Fruit fly (Drosophila melanogaster): ENCODE results near the gene Sgs8.

Gene Sgs8

DNA sequence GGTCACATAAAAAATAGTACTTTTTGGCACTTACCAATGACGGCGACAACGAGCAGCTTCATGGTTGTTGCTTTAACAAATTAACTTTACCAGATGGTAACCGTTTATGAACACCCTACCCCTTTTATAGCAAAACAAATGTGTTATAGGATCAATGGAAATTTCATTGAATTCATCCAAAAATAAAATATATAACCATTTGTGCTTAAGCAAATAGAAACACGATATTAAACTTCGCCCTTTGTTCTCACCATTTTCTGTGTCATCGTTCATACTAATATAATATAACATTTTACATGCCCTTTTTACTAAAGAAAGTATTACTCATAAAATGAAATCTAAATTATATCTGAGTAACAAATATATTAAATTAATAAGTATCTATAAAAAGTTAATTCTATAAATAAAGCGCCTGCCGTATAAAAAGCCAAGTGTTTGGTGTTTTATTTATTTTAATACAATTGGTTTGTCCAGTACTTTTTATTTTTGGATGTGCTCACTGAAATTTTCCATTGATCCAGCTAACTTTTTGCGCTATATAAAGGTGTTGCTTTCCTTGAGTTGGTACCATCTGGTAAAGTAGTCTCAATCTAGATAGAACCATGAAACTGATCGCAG, at the start of gene Sgs8, which contains the start of gene Sgs7:
TSS of gene Sgs8 (minus strand) at position 101 of the 618 bp plus-strand sequence.
TSS of gene Sgs7 (plus strand) at position 568 of the 618 bp plus-strand sequence.
- TF ChIP-seq noc (tag; optimal IDR thresholded peaks at IDR 0.05), result no peak

DNA sequence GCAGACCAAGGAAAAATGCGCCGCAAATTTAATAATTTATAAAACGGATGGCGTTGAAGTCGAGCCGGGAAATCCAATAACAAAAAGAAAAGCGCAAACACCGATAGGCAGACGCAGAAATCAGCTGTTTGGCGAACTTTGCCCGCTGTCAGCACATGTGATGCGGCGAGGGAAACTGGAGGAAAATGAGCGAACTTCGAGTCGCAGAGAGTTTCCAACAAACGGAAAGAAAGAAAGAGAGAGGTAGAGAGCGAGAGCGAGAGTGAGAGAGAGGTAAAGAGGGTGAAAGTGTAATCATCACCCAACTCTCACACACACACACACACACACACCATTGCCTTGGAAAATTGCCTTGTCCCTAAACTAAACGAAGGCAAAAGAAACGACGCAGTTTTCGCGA, 48.0 kb upstream of the Sgs8 start:
- TF ChIP-seq noc (tag; optimal IDR thresholded peaks at IDR 0.05), result no peak

dm6 chr3L:11556637-11557036, 47.4 kb upstream of the Sgs8 start:
- TF ChIP-seq noc (tag; optimal IDR thresholded peaks at IDR 0.05), result peak; percentile 41

dm6 chr3L:11555662-11556460, 46.7 kb upstream of the Sgs8 start:
- peak; percentile 47 for TF ChIP-seq noc (tag; optimal IDR thresholded peaks at IDR 0.05)

dm6 chr3L:11554796-11555195, 45.6 kb upstream of the Sgs8 start:
- TF ChIP-seq noc (tag; optimal IDR thresholded peaks at IDR 0.05), result no peak

DNA sequence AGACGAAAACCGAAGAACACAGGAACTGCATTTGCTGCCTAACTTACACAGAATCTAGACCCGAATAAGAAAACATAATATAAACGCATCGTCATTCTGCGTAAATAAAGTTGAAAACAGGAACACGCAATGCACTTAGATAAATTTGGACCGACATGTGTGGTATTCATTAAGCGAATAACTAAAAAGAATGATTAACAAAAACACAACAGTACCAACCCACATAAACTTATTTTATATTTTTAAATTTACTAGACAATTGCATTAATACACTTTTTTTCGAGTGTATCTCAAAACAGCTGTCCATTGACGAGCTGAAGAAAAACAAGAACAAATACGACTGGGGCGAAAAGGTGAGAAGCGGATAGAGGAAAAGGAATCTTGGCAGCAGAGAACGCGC, 45.1 kb upstream of the Sgs8 start:
- no peak for TF ChIP-seq noc (tag; optimal IDR thresholded peaks at IDR 0.05)

DNA sequence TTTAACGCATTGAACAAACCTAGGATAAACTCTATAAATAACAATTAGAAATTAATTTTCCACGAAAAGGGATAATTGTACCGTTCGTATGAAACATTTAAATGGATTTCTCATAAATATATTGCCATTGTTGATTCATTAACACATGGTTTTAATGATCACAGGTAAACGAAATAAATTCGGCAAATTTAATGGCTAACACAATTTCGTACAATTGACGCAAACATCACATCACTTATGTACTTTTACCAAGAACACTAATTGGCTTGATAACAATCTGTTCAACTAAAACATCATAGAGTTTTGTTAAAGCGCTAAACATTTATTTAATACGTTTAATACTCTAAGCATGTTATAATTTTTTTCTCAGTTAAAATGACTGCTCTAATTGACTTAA, 44.5 kb upstream of the Sgs8 start:
- no peak for TF ChIP-seq noc (tag; optimal IDR thresholded peaks at IDR 0.05)

dm6 chr3L:11552996-11553671, 43.9 kb upstream of the Sgs8 start:
- peak; percentile 29 for TF ChIP-seq noc (tag; optimal IDR thresholded peaks at IDR 0.05)

- no peak for TF ChIP-seq noc (tag; optimal IDR thresholded peaks at IDR 0.05)
These were observed 42.8 kb upstream of the Sgs8 start for dm6 chr3L:11551949-11552348.

dm6 chr3L:11550359-11551056, 41.3 kb upstream of the Sgs8 start:
- TF ChIP-seq noc (tag; optimal IDR thresholded peaks at IDR 0.05), result no peak

- no peak for TF ChIP-seq noc (tag; optimal IDR thresholded peaks at IDR 0.05)
These were observed 40.2 kb upstream of the Sgs8 start for dm6 chr3L:11549432-11549831.

DNA sequence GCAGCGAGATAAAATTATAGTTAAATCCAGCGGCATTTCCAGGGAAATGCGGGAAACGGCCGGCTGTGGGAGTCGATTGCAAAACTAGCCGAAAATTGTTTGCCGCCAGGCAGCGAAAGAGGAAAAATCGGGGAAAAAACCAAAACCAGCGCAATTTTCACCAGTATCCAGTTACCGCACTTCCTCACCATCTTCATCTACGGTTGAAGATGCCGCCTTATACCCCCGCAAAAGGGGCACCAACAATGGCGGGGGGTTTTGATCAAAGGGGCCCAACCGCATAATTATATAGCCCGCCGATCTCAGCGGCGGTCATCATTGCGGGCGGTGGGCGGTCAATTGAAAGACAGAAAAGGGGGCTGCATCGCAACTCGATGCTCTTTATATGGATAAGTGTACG, 38.8 kb upstream of the Sgs8 start:
- no peak for TF ChIP-seq noc (tag; optimal IDR thresholded peaks at IDR 0.05)

dm6 chr3L:11547302-11547994, 38.3 kb upstream of the Sgs8 start:
- no peak for TF ChIP-seq noc (tag; optimal IDR thresholded peaks at IDR 0.05)

DNA sequence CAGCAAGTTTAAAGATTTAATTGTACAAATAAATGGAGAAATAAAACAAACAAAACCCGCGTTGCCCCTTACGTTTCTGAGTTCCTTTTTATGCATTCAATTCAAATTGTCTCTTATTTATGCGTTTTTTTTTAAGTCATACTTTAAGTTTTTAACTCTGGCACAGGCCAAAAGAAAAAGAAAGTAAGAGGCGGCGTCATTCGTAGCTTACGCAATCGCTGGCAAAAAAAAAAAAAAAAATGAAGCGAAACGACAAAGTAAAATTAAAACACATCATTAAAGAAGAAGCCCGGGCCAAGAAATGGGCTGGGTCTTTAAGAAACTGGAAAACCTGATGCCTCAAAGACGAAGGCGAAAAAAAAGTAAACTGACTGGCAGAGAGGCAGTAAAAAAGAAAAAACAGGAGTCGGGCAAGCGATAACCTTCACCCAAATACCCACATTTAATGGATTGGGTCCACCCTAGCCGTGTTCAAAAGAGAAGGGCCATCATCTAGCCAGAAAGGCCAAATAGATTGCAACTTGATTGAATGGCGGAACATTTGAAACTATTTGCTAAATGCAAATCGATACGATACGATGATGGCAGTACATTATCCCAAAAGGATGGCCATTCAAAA, 34.6 kb upstream of the Sgs8 start:
- no peak for TF ChIP-seq noc (tag; optimal IDR thresholded peaks at IDR 0.05)

- TF ChIP-seq noc (tag; optimal IDR thresholded peaks at IDR 0.05), result peak; percentile 50
These were observed 33.8 kb upstream of the Sgs8 start for dm6 chr3L:11542948-11543347.
